Worm (Caenorhabditis elegans): ENCODE results near the gene F58F12.3.

DNA sequence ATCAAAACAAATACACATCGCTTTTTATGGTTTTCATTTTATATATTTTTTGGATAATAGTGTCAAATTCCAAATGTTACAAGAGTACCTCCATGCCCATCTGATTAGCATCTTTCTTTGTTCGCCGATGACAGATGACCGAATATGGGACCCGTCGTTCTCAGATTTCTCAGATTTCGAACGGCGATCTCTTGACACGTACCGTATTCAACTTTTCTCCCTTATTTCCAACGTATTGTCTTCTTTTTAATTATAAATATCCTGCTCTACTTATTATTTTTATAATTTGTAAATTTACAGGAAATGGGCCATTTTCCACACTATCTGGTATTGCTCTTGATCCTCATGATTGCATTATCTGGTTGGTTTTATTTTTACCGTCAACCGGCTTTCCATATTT is 7.3 kb upstream of the F58F12.3 start, which contains the start of gene zig-10:
- TF ChIP-seq ztf-16 (tag; optimal IDR thresholded peaks at IDR 0.05): no peak
- TF ChIP-seq ceh-31 (tag; optimal IDR thresholded peaks at IDR 0.05): no peak
- no peak for TF ChIP-seq unc-3 (GFP tag; conservative IDR thresholded peaks at IDR 0.05)
- TF ChIP-seq unc-3 (tag; optimal IDR thresholded peaks at IDR 0.05): no peak
- TF ChIP-seq che-1 (tag; optimal IDR thresholded peaks at IDR 0.05): no peak
- no peak for TF ChIP-seq nfya-1 (tag; optimal IDR thresholded peaks at IDR 0.05)
- no peak for TF ChIP-seq odd-2 (tag; optimal IDR thresholded peaks at IDR 0.05)
- TF ChIP-seq ahr-1 (tag; optimal IDR thresholded peaks at IDR 0.05): no peak
- no peak for TF ChIP-seq pha-4 (tag; optimal IDR thresholded peaks at IDR 0.05)
- TF ChIP-seq ama-1 (optimal IDR thresholded peaks at IDR 0.05): no peak
- no peak for TF ChIP-seq fkh-10 (GFP tag; optimal IDR thresholded peaks at IDR 0.05)
- no peak for TF ChIP-seq unc-42 (tag; optimal IDR thresholded peaks at IDR 0.05)
- TF ChIP-seq sdc-2 (tag; optimal IDR thresholded peaks at IDR 0.05): no peak

All from whole organism, late embryonic.